Fruit fly (Drosophila melanogaster): ENCODE measurements around the gene rhea.

- TF ChIP-seq psq (optimal IDR thresholded peaks at IDR 0.05), result no peak
- no peak for TF ChIP-seq EcR (GFP tag; optimal IDR thresholded peaks at IDR 0.05)
Observed at dm6 chr3L:8547104-8547523, 2.3 kb downstream of the rhea start.
